Fruit fly (Drosophila melanogaster): ENCODE data around the gene Dna2.

The Dna2 gene

dm6 chrX:10043873-10044272 is 33.6 kb downstream of the Dna2 start (continued):
- TF ChIP-seq CG10209 (GFP tag; optimal IDR thresholded peaks at IDR 0.05) (peak; percentile 23), insv (GFP tag; optimal IDR thresholded peaks at IDR 0.05) (no peak), CG5180 (GFP tag; optimal IDR thresholded peaks at IDR 0.05) (peak; percentile 28), PHDP (tag; optimal IDR thresholded peaks at IDR 0.05) (no peak), wek (GFP tag; optimal IDR thresholded peaks at IDR 0.05) (peak; percentile 56), dmrt11E (tag; optimal IDR thresholded peaks at IDR 0.05) (no peak), CG7271 (tag; optimal IDR thresholded peaks at IDR 0.05) (no peak), CG18599 (GFP tag; optimal IDR thresholded peaks at IDR 0.05) (no peak), dmrt99B (tag; optimal IDR thresholded peaks at IDR 0.05) (peak; percentile 21), sr (GFP tag; IDR thresholded peaks at IDR 0.05) (peak; percentile 29; the same call in 1 of the 3 replicates), ase (GFP tag; IDR thresholded peaks at IDR 0.05) (peak; percentile 43; the same call in 1 of the 3 replicates), CG12071 (GFP tag; optimal IDR thresholded peaks at IDR 0.05) (peak; percentile 44), otp (GFP tag; IDR thresholded peaks at IDR 0.05) (peak; percentile 43; the same call in 1 of the 3 replicates), MTF-1 (GFP tag; optimal IDR thresholded peaks at IDR 0.05; ENCODE audit: borderline replicate concordance) (no peak), hth (optimal IDR thresholded peaks at IDR 0.05) (no peak), seq (GFP tag; IDR thresholded peaks at IDR 0.05) (peak; percentile 51; the same call in 1 of the 2 replicates), CG3281 (GFP tag; optimal IDR thresholded peaks at IDR 0.05) (no peak), lab (GFP tag; optimal IDR thresholded peaks at IDR 0.05) (peak; percentile 36), ssp (GFP tag; IDR thresholded peaks at IDR 0.05) (no peak), CG18764 (GFP tag; optimal IDR thresholded peaks at IDR 0.05) (no peak), unpg (GFP tag; optimal IDR thresholded peaks at IDR 0.05) (no peak), CG14860 (GFP tag; IDR thresholded peaks at IDR 0.05; ENCODE audit: partially characterized antibody) (no peak), HLH3B (GFP tag; IDR thresholded peaks at IDR 0.05) (peak; percentile 17; the same call in 1 of the 2 replicates), Neu2 (GFP tag; optimal IDR thresholded peaks at IDR 0.05; ENCODE audit: borderline replicate concordance) (no peak), CG15601 (tag; optimal IDR thresholded peaks at IDR 0.05) (no peak), CG15514 (GFP tag; optimal IDR thresholded peaks at IDR 0.05) (no peak), Hmr (GFP tag; optimal IDR thresholded peaks at IDR 0.05) (peak; percentile 15), Nf-YA (GFP tag; IDR thresholded peaks at IDR 0.05) (peak; percentile 43; the same call in 1 of the 2 replicates), MBD-R2 (GFP tag; IDR thresholded peaks at IDR 0.05) (no peak), Drgx (GFP tag; IDR thresholded peaks at IDR 0.05) (no peak), CG7987 (GFP tag; optimal IDR thresholded peaks at IDR 0.05) (peak; percentile 13), CG6854 (GFP tag; optimal IDR thresholded peaks at IDR 0.05) (no peak), repo (GFP tag; optimal IDR thresholded peaks at IDR 0.05) (no peak), Deaf1 (tag; optimal IDR thresholded peaks at IDR 0.05) (no peak), hkb (optimal IDR thresholded peaks at IDR 0.05) (no peak), hkb (GFP tag; IDR thresholded peaks at IDR 0.05) (peak; percentile 42; the same call in 1 of the 2 replicates), Dfd (GFP tag; optimal IDR thresholded peaks at IDR 0.05) (no peak)

DNA sequence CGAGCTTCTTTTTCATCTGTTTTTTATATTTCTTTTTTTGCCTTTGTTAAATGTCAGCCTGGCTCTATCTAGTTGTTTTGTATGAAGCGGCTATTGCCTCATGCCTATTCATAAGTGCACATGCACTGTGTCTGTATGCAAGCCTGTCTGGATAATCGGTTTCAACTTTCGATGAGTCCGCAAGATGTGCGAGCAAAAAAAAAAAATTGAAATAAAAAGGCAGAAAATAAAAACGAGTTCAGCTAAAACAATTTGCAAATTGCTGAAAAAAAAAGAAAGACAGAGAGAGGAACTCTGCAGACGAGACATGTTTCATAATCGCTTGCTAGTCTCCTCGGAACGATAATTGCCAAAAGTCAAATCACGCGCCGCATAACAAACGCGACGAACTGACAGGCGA is 35.5 kb downstream of the Dna2 start:
- no peak for TF ChIP-seq tx (GFP tag; optimal IDR thresholded peaks at IDR 0.05)
- no peak for TF ChIP-seq stc (GFP tag; IDR thresholded peaks at IDR 0.05)
- TF ChIP-seq Scr (GFP tag; IDR thresholded peaks at IDR 0.05; ENCODE audit: partially characterized antibody), result no peak
- TF ChIP-seq CG1233 (GFP tag; optimal IDR thresholded peaks at IDR 0.05), result no peak
- TF ChIP-seq az2 (GFP tag; optimal IDR thresholded peaks at IDR 0.05), result no peak
- no peak for TF ChIP-seq cwo (GFP tag; optimal IDR thresholded peaks at IDR 0.05)
- no peak for TF ChIP-seq CG3065 (GFP tag; optimal IDR thresholded peaks at IDR 0.05)
- no peak for TF ChIP-seq Chrac-16 (GFP tag; optimal IDR thresholded peaks at IDR 0.05)
- TF ChIP-seq cg (GFP tag; optimal IDR thresholded peaks at IDR 0.05), result no peak
- no peak for TF ChIP-seq Ada2b (GFP tag; IDR thresholded peaks at IDR 0.05)

All from whole organism, embryonic.